Worm (Caenorhabditis elegans) whole organism, L3 larva: Measurements from ENCODE around the gene trm-1.
A peak's percentile ranks its signal among the peaks of the same experiment; 100 is the strongest.

Experiments
- R02D3.7 ChIP-seq: fragments of 150-350 bp; optimal IDR thresholded peaks from 2 replicates; lab custom pipeline; 2014; ENCODE audit warnings: missing biosample characterization, missing genetic modification characterization
- aly-2 ChIP-seq: fragments of 150-350 bp; optimal IDR thresholded peaks from 2 replicates; lab custom pipeline; 2014; ENCODE audit warnings: missing biosample characterization, missing genetic modification characterization
- ama-1 ChIP-seq: fragments of 150-350 bp; optimal IDR thresholded peaks from 2 replicates; lab custom pipeline; 2018
- ceh-16 ChIP-seq: sonication (generic microtip); optimal IDR thresholded peaks from 2 replicates; lab custom pipeline; 2017; ENCODE audit warnings: missing biosample characterization, missing genetic modification characterization
- ceh-28 ChIP-seq: fragments of 150-350 bp; optimal IDR thresholded peaks from 2 replicates; lab custom pipeline; 2014; ENCODE audit warnings: missing biosample characterization, missing genetic modification reagents, missing genetic modification characterization
- ceh-82 ChIP-seq: fragments of 150-350 bp; optimal IDR thresholded peaks from 2 replicates; lab custom pipeline; 2014; ENCODE audit warnings: missing biosample characterization, missing genetic modification characterization
- daf-12 ChIP-seq: fragments of 150-350 bp; optimal IDR thresholded peaks from 2 replicates; lab custom pipeline; 2014; ENCODE audit warnings: missing biosample characterization, missing genetic modification reagents, missing genetic modification characterization
- egl-27 ChIP-seq: sonication (generic microtip); optimal IDR thresholded peaks from 4 replicates; lab custom pipeline; 2017; ENCODE audit warnings: missing biosample characterization, missing genetic modification reagents, missing genetic modification characterization
- egl-5 ChIP-seq: fragments of 150-350 bp; optimal IDR thresholded peaks from 2 replicates; lab custom pipeline; 2017; ENCODE audit warnings: missing biosample characterization, missing genetic modification reagents, missing genetic modification characterization, inconsistent platforms
- elt-1 ChIP-seq: fragments of 150-350 bp; optimal IDR thresholded peaks from 2 replicates; lab custom pipeline; 2014; ENCODE audit warnings: missing biosample characterization, missing genetic modification characterization
- elt-2 ChIP-seq: sonication (generic microtip); optimal IDR thresholded peaks from 2 replicates; lab custom pipeline; 2016; ENCODE audit warnings: missing genetic modification reagents, mild to moderate bottlenecking, missing genetic modification characterization, missing compliant biosample characterization
- elt-3 ChIP-seq, 3 experiments: fragments of 150-350 bp in 1 of 3; sonication (generic microtip) in 2 of 3; optimal IDR thresholded peaks; 2 replicates in 2 of 3; 4 replicates in 1 of 3; lab custom pipeline; 2014 to 2017; ENCODE audit warnings: missing biosample characterization in 3 of 3, missing genetic modification characterization in 3 of 3
- fkh-10 ChIP-seq: sonication (generic microtip); optimal IDR thresholded peaks from 2 replicates; lab custom pipeline; 2017; ENCODE audit warnings: missing biosample characterization, missing genetic modification reagents, missing genetic modification characterization
- fkh-2 ChIP-seq: fragments of 150-350 bp; optimal IDR thresholded peaks from 2 replicates; lab custom pipeline; 2014; ENCODE audit warnings: missing biosample characterization, missing genetic modification reagents, missing genetic modification characterization
- fos-1 ChIP-seq: fragments of 150-350 bp; optimal IDR thresholded peaks from 2 replicates; lab custom pipeline; 2014; ENCODE audit warnings: missing biosample characterization, missing genetic modification characterization
- hmg-11 ChIP-seq: sonication (generic microtip); optimal IDR thresholded peaks from 2 replicates; lab custom pipeline; 2016; ENCODE audit warnings: missing genetic modification characterization, missing compliant biosample characterization
- jun-1 ChIP-seq: fragments of 150-350 bp; optimal IDR thresholded peaks from 2 replicates; lab custom pipeline; 2014; ENCODE audit warnings: missing biosample characterization, missing genetic modification reagents, missing genetic modification characterization
- lin-15B ChIP-seq: fragments of 150-350 bp; optimal IDR thresholded peaks from 2 replicates; lab custom pipeline; 2014; ENCODE audit warnings: missing biosample characterization, missing genetic modification characterization
- lin-39 ChIP-seq: fragments of 150-350 bp; optimal IDR thresholded peaks from 2 replicates; lab custom pipeline; 2018; ENCODE audit warnings: missing biosample characterization, missing genetic modification reagents, missing genetic modification characterization
- lsy-12 ChIP-seq: sonication (generic microtip); optimal IDR thresholded peaks from 2 replicates; lab custom pipeline; 2016; ENCODE audit warnings: mild to moderate bottlenecking, missing genetic modification characterization, missing compliant biosample characterization
- mml-1 ChIP-seq: fragments of 150-350 bp; sonication (generic microtip); optimal IDR thresholded peaks from 3 replicates; lab custom pipeline; 2014; ENCODE audit warnings: missing biosample characterization, missing genetic modification characterization
- nfya-1 ChIP-seq: sonication (generic microtip); optimal IDR thresholded peaks from 2 replicates; lab custom pipeline; 2017; ENCODE audit warnings: missing genetic modification characterization, mild to moderate bottlenecking, missing compliant biosample characterization, antibody characterized with exemption, moderate library complexity; ENCODE audit not compliant: insufficient read depth
- nhr-11 ChIP-seq: fragments of 150-350 bp; optimal IDR thresholded peaks from 2 replicates; lab custom pipeline; 2014; ENCODE audit warnings: missing biosample characterization, missing genetic modification characterization
- nhr-12 ChIP-seq: fragments of 150-350 bp; optimal IDR thresholded peaks from 2 replicates; lab custom pipeline; 2014; ENCODE audit warnings: missing biosample characterization, missing genetic modification characterization
- nhr-23 ChIP-seq: fragments of 150-350 bp; optimal IDR thresholded peaks from 2 replicates; lab custom pipeline; 2014; ENCODE audit warnings: missing biosample characterization, missing genetic modification reagents, missing genetic modification characterization
- nhr-237 ChIP-seq: fragments of 150-350 bp; optimal IDR thresholded peaks from 2 replicates; lab custom pipeline; 2014; ENCODE audit warnings: missing biosample characterization, missing genetic modification characterization
- nhr-25 ChIP-seq: sonication (generic microtip); optimal IDR thresholded peaks from 2 replicates; lab custom pipeline; 2017; ENCODE audit warnings: missing biosample characterization, missing genetic modification characterization
- nhr-28 ChIP-seq: fragments of 150-350 bp; optimal IDR thresholded peaks from 2 replicates; lab custom pipeline; 2014; ENCODE audit warnings: missing biosample characterization, missing genetic modification characterization
- nhr-43 ChIP-seq: sonication (generic microtip); optimal IDR thresholded peaks from 2 replicates; lab custom pipeline; 2016; ENCODE audit warnings: mild to moderate bottlenecking, missing genetic modification characterization, missing compliant biosample characterization; ENCODE audit not compliant: poor library complexity, severe bottlenecking
- nhr-67 ChIP-seq: fragments of 150-350 bp; optimal IDR thresholded peaks from 2 replicates; lab custom pipeline; 2014; ENCODE audit warnings: missing biosample characterization, missing genetic modification characterization
- nhr-77 ChIP-seq: fragments of 150-350 bp; optimal IDR thresholded peaks from 2 replicates; lab custom pipeline; 2014; ENCODE audit warnings: missing biosample characterization, missing genetic modification characterization
- pha-4 ChIP-seq: fragments of 150-350 bp; optimal IDR thresholded peaks from 2 replicates; lab custom pipeline; 2014; ENCODE audit warnings: missing biosample characterization, missing genetic modification reagents, missing genetic modification characterization
- pqm-1 ChIP-seq: fragments of 150-350 bp; optimal IDR thresholded peaks from 2 replicates; lab custom pipeline; 2017; ENCODE audit warnings: missing biosample characterization, missing genetic modification characterization, inconsistent platforms
- skn-1 ChIP-seq: fragments of 150-350 bp; optimal IDR thresholded peaks from 2 replicates; lab custom pipeline; 2014; ENCODE audit warnings: missing biosample characterization, missing genetic modification characterization
- snpc-4 ChIP-seq: fragments of 150-350 bp; optimal IDR thresholded peaks from 2 replicates; lab custom pipeline; 2014; ENCODE audit warnings: missing biosample characterization, missing genetic modification characterization
- tbx-2 ChIP-seq: sonication (generic microtip); optimal IDR thresholded peaks from 2 replicates; lab custom pipeline; 2016; ENCODE audit warnings: mild to moderate bottlenecking, missing genetic modification characterization, missing compliant biosample characterization
- unc-39 ChIP-seq: sonication (generic microtip); optimal IDR thresholded peaks from 4 replicates; lab custom pipeline; 2017; ENCODE audit warnings: missing biosample characterization, missing genetic modification characterization
- unc-62 ChIP-seq: fragments of 150-350 bp; sonication (generic microtip); optimal IDR thresholded peaks from 4 replicates; lab custom pipeline; 2014; ENCODE audit warnings: missing biosample characterization, missing genetic modification reagents, missing genetic modification characterization
- zag-1 ChIP-seq: fragments of 150-350 bp; optimal IDR thresholded peaks from 2 replicates; lab custom pipeline; 2014; ENCODE audit warnings: missing biosample characterization, missing genetic modification characterization
- ztf-4 ChIP-seq: fragments of 150-350 bp; optimal IDR thresholded peaks from 2 replicates; lab custom pipeline; 2014; ENCODE audit warnings: missing biosample characterization, missing genetic modification characterization

Gene trm-1

ce11 chrV:14197651-14198050, 12.2 kb upstream of the trm-1 start:
- TF ChIP-seq nhr-25 (tag; lab: Kevin White, UChicago): peak; percentile 57
- TF ChIP-seq lin-39 (tag; lab: Kevin White, UChicago): no peak
- peak; percentile 40 for TF ChIP-seq nfya-1 (tag; lab: Kevin White, UChicago)
- TF ChIP-seq elt-1 (tag; lab: Kevin White, UChicago): no peak
- TF ChIP-seq lin-15B (tag; lab: Kevin White, UChicago): peak; percentile 14
- peak; percentile 16 for TF ChIP-seq R02D3.7 (tag; lab: Kevin White, UChicago)
- TF ChIP-seq lsy-12 (tag; lab: Kevin White, UChicago): peak; percentile 10
- peak; percentile 77 for TF ChIP-seq nhr-43
- peak; percentile 58 for TF ChIP-seq ama-1 (lab: Kevin White, UChicago)
- peak; percentile 30 for TF ChIP-seq elt-2
- no peak for TF ChIP-seq pha-4
- TF ChIP-seq ceh-82 (tag; lab: Kevin White, UChicago): no peak
- peak; percentile 9 for TF ChIP-seq ztf-4 (tag; lab: Kevin White, UChicago)

ce11 chrV:14194514-14194913, 9.1 kb upstream of the trm-1 start:
- TF ChIP-seq lsy-12 (tag; lab: Kevin White, UChicago): no peak
- peak; percentile 40 for TF ChIP-seq ama-1 (lab: Kevin White, UChicago)

ce11 chrV:14193451-14193850, 8.0 kb upstream of the trm-1 start, which contains the start of gene atfs-1:
TSS of gene atfs-1 (plus strand) at chrV:14193663.
- TF ChIP-seq lin-15B (tag; lab: Kevin White, UChicago) (peak; percentile 33), daf-12 (tag; lab: Kevin White, UChicago) (no peak), hmg-11 (peak; percentile 81), elt-2 (peak; percentile 85), fos-1 (tag; lab: Kevin White, UChicago) (no peak), elt-3 (tag; optimal IDR thresholded peaks at IDR 0.05; lab: Kevin White, UChicago) (no peak), tbx-2 (tag; lab: Kevin White, UChicago) (no peak), unc-39 (tag; lab: Kevin White, UChicago) (no peak), nhr-11 (no peak), snpc-4 (peak; percentile 35), ceh-82 (tag; lab: Kevin White, UChicago) (no peak), nhr-23 (peak; percentile 57), aly-2 (tag; lab: Kevin White, UChicago) (no peak), ama-1 (lab: Kevin White, UChicago) (peak; percentile 9), R02D3.7 (tag; lab: Kevin White, UChicago) (peak; percentile 44), jun-1 (peak; percentile 32), elt-1 (tag; lab: Kevin White, UChicago) (no peak), mml-1 (tag; lab: Kevin White, UChicago) (no peak), nhr-12 (tag; lab: Kevin White, UChicago) (no peak), nhr-67 (tag; lab: Kevin White, UChicago) (no peak), nhr-25 (tag; lab: Kevin White, UChicago) (peak; percentile 80), lin-39 (tag; lab: Kevin White, UChicago) (peak; percentile 53), pqm-1 (tag; lab: Kevin White, UChicago) (peak; percentile 75), nhr-43 (peak; percentile 54), ceh-28 (peak; percentile 53), nfya-1 (tag; lab: Kevin White, UChicago) (peak; percentile 80), pha-4 (peak; percentile 77), unc-62 (GFP tag; lab: Kevin White, UChicago) (no peak), skn-1 (tag; lab: Kevin White, UChicago) (no peak), nhr-77 (peak; percentile 47), lsy-12 (tag; lab: Kevin White, UChicago) (peak; percentile 17), ceh-16 (tag; lab: Kevin White, UChicago) (no peak)

ce11 chrV:14192870-14193269, 7.5 kb upstream of the trm-1 start:
- TF ChIP-seq jun-1 (no peak), unc-39 (tag; lab: Kevin White, UChicago) (no peak), nhr-11 (no peak), zag-1 (tag; lab: Kevin White, UChicago) (no peak)

- TF ChIP-seq nhr-11 (no peak), ceh-82 (tag; lab: Kevin White, UChicago) (no peak), R02D3.7 (tag; lab: Kevin White, UChicago) (no peak), nfya-1 (tag; lab: Kevin White, UChicago) (no peak), lin-15B (tag; lab: Kevin White, UChicago) (no peak), nhr-67 (tag; lab: Kevin White, UChicago) (no peak), fkh-10 (no peak), egl-27 (tag; lab: Kevin White, UChicago) (no peak), egl-5 (no peak), zag-1 (tag; lab: Kevin White, UChicago) (no peak), ceh-16 (tag; lab: Kevin White, UChicago) (no peak), tbx-2 (tag; lab: Kevin White, UChicago) (no peak), lsy-12 (tag; lab: Kevin White, UChicago) (no peak), hmg-11 (no peak), nhr-28 (no peak), fkh-2 (tag; lab: Kevin White, UChicago) (no peak), nhr-237 (tag; lab: Kevin White, UChicago) (no peak), ama-1 (lab: Kevin White, UChicago) (no peak), nhr-25 (tag; lab: Kevin White, UChicago) (no peak)
Measured at ce11 chrV:14187104-14187503, 1.7 kb upstream of the trm-1 start.
